ENCODE assay signal across 5 fruit fly cellular contexts in genomic region chr3R:16239304-16239703, dm6.
TF ChIP-seq lines count a peak whose summit lies in the region.

No protein-coding gene starts in this region.

- TF ChIP-seq CTCF in whole organism, embryonic (GFP tag; optimal IDR thresholded peaks at IDR 0.05; lab: Kevin White, UChicago), result no peak

TF ChIP-seq in whole organism, adult, 20 proteins besides CTCF, POLR2A, EP300 and RAD21:
- TF ChIP-seq CG5204 (GFP tag; optimal IDR thresholded peaks at IDR 0.05; lab: Kevin White, UChicago) (no peak), CG11617 (GFP tag; optimal IDR thresholded peaks at IDR 0.05; lab: Kevin White, UChicago) (no peak), kay (GFP tag; lab: Kevin White, UChicago; ENCODE audit: borderline replicate concordance) (no peak), bab1 (GFP tag; optimal IDR thresholded peaks at IDR 0.05; lab: Kevin White, UChicago) (no peak), CG12768 (GFP tag; optimal IDR thresholded peaks at IDR 0.05; lab: Kevin White, UChicago) (peak; percentile 23), pad (GFP tag; optimal IDR thresholded peaks at IDR 0.05; lab: Kevin White, UChicago) (no peak)

TF ChIP-seq in whole organism, embryonic, 481 proteins besides CTCF, POLR2A, EP300 and RAD21 (continues in another document):
- TF ChIP-seq Xbp1 (GFP tag; optimal IDR thresholded peaks at IDR 0.05; lab: Kevin White, UChicago), result no peak
- peak; percentile 25 for TF ChIP-seq CG11504 (tag; optimal IDR thresholded peaks at IDR 0.05; lab: Kevin White, UChicago)
- no peak for TF ChIP-seq dysf (GFP tag; IDR thresholded peaks at IDR 0.05; lab: Robert Waterston, UW)
- no peak for TF ChIP-seq CG31224 (GFP tag; IDR thresholded peaks at IDR 0.05; lab: Robert Waterston, UW)
- peak; percentile 30 for TF ChIP-seq CG18599 (GFP tag; optimal IDR thresholded peaks at IDR 0.05; lab: Kevin White, UChicago)
- no peak for TF ChIP-seq dpn (GFP tag; optimal IDR thresholded peaks at IDR 0.05; lab: Kevin White, UChicago)
- no peak for TF ChIP-seq CG34422 (GFP tag; IDR thresholded peaks at IDR 0.05; lab: Robert Waterston, UW)
- no peak for TF ChIP-seq CG7839 (tag; optimal IDR thresholded peaks at IDR 0.05; lab: Kevin White, UChicago)
- no peak for TF ChIP-seq CG8290 (GFP tag; optimal IDR thresholded peaks at IDR 0.05; lab: Kevin White, UChicago)
- peak in 1 of 2 experiments; percentile 39 for TF ChIP-seq CG8290 (tag; optimal IDR thresholded peaks at IDR 0.05; lab: Kevin White, UChicago)
- no peak for TF ChIP-seq NC2α (GFP tag; optimal IDR thresholded peaks at IDR 0.05; lab: Kevin White, UChicago)
- peak; percentile 5 for TF ChIP-seq CG10543 (GFP tag; optimal IDR thresholded peaks at IDR 0.05; lab: Kevin White, UChicago)
- peak; percentile 41 for TF ChIP-seq Deaf1 (tag; optimal IDR thresholded peaks at IDR 0.05; lab: Kevin White, UChicago)
- TF ChIP-seq CG34376 (GFP tag; optimal IDR thresholded peaks at IDR 0.05; lab: Kevin White, UChicago), result no peak
- no peak for TF ChIP-seq CG8388 (GFP tag; optimal IDR thresholded peaks at IDR 0.05; lab: Kevin White, UChicago)
- no peak for TF ChIP-seq ssp (GFP tag; IDR thresholded peaks at IDR 0.05; lab: Robert Waterston, UW)
- TF ChIP-seq tin (GFP tag; optimal IDR thresholded peaks at IDR 0.05; lab: Kevin White, UChicago), result no peak
- peak; percentile 13 for TF ChIP-seq Hey (tag; optimal IDR thresholded peaks at IDR 0.05; lab: Kevin White, UChicago)
- peak; percentile 86 for TF ChIP-seq scrt (GFP tag; optimal IDR thresholded peaks at IDR 0.05; lab: Kevin White, UChicago)
- TF ChIP-seq CG18011 (GFP tag; optimal IDR thresholded peaks at IDR 0.05; lab: Kevin White, UChicago), result no peak
- peak; percentile 19 for TF ChIP-seq ewg (GFP tag; optimal IDR thresholded peaks at IDR 0.05; lab: Kevin White, UChicago)
- peak; percentile 93 for TF ChIP-seq CG5180 (GFP tag; optimal IDR thresholded peaks at IDR 0.05; lab: Kevin White, UChicago)

TF ChIP-seq in whole organism, prepupa, 60 proteins besides CTCF, POLR2A, EP300 and RAD21:
- no peak for TF ChIP-seq CG6854 (GFP tag; optimal IDR thresholded peaks at IDR 0.05; lab: Kevin White, UChicago)
- TF ChIP-seq CG31627 (GFP tag; optimal IDR thresholded peaks at IDR 0.05; lab: Kevin White, UChicago), result no peak
- TF ChIP-seq vri (GFP tag; optimal IDR thresholded peaks at IDR 0.05; lab: Kevin White, UChicago), result peak; percentile 10

TF ChIP-seq in whole organism, pupa, 21 proteins besides CTCF, POLR2A, EP300 and RAD21:
- TF ChIP-seq CG13204 (GFP tag; optimal IDR thresholded peaks at IDR 0.05; lab: Kevin White, UChicago), result peak; percentile 57
- TF ChIP-seq CG8301 (tag; optimal IDR thresholded peaks at IDR 0.05; lab: Kevin White, UChicago), result no peak
TF ChIP-seq in whole organism, pupa: peak in this region for 1.

TF ChIP-seq in whole organism, wandering third instar larva, 38 proteins besides CTCF, POLR2A, EP300 and RAD21:
- TF ChIP-seq OdsH (GFP tag; optimal IDR thresholded peaks at IDR 0.05; lab: Kevin White, UChicago), result no peak
- TF ChIP-seq fru (GFP tag; optimal IDR thresholded peaks at IDR 0.05; lab: Kevin White, UChicago), result no peak
- TF ChIP-seq rgr (GFP tag; optimal IDR thresholded peaks at IDR 0.05; lab: Kevin White, UChicago), result no peak
- TF ChIP-seq sv (GFP tag; optimal IDR thresholded peaks at IDR 0.05; lab: Kevin White, UChicago), result no peak
- no peak for TF ChIP-seq Mio (GFP tag; optimal IDR thresholded peaks at IDR 0.05; lab: Kevin White, UChicago)
- no peak for TF ChIP-seq Dfd (GFP tag; optimal IDR thresholded peaks at IDR 0.05; lab: Kevin White, UChicago)
- TF ChIP-seq Dif (GFP tag; optimal IDR thresholded peaks at IDR 0.05; lab: Kevin White, UChicago; ENCODE audit: partially characterized antibody), result peak; percentile 5
